Worm (Caenorhabditis elegans): Measurements from ENCODE around the gene srh-61.

srh-61 gene

DNA sequence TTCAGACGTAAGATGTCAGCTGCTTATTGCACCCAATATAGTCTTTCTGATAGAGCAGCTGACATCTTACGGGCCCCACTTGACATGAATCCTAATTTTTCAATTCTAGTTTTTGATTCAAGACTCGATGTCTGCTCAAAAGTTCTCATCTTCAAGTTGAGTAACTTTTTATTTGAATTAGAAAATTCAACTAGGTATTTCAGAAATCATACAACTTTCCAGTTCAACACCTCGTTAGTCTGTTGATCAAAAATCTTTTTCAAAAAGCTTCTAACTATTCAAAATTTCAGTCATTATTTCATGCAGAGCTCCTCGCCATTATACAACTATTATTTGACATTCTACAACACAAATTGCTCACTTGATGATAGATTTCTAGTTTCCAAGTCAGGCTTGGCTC, 4.3 kb downstream of the srh-61 start, which contains the start of gene srh-73:
Gene srh-73 (plus strand): TSS at position 301 of the 400 bp plus-strand sequence.
- no peak for TF ChIP-seq ref-1 (GFP tag; conservative IDR thresholded peaks at IDR 0.05)
- no peak for TF ChIP-seq T22C8.4 (GFP tag; IDR thresholded peaks at IDR 0.05)
- no peak for TF ChIP-seq klf-2 (GFP tag; conservative IDR thresholded peaks at IDR 0.05)
- no peak for TF ChIP-seq med-1 (GFP tag; optimal IDR thresholded peaks at IDR 0.05; ENCODE audit: insufficient read depth)
- no peak for TF ChIP-seq flt-1 (GFP tag; IDR thresholded peaks at IDR 0.05)

DNA sequence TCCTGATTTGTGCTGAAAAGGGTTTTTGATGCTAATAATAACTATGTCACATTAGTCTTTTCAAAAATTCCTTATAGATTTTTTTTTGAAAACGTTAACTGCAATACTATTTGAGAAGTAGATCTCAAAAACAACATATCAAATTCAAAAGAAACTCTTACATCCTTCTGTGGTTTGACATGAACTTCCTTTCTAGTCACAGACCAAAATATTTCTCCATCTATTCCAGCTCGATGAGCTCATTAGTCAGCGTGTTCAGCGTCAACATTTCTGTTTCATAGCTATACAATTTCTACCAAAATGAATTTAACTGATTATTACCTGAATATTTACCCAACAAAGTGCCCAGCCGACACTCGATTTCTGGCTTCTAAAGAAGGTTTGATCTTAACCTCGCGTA, 7.6 kb downstream of the srh-61 start, which contains the start of gene srh-67:
Gene srh-67 (plus strand): TSS at position 301 of the 400 bp plus-strand sequence.
- no peak for TF ChIP-seq med-1 (GFP tag; optimal IDR thresholded peaks at IDR 0.05; ENCODE audit: insufficient read depth)
- no peak for TF ChIP-seq cog-1 (tag; optimal IDR thresholded peaks at IDR 0.05)
- TF ChIP-seq tab-1 (GFP tag; IDR thresholded peaks at IDR 0.05) = no peak
- no peak for TF ChIP-seq ztf-29 (GFP tag; IDR thresholded peaks at IDR 0.05)
- no peak for TF ChIP-seq ztf-23 (GFP tag; IDR thresholded peaks at IDR 0.05)
- TF ChIP-seq flt-1 (GFP tag; IDR thresholded peaks at IDR 0.05) = no peak
- no peak for TF ChIP-seq klf-2 (GFP tag; conservative IDR thresholded peaks at IDR 0.05)
- TF ChIP-seq T22C8.4 (GFP tag; IDR thresholded peaks at IDR 0.05) = no peak
- TF ChIP-seq ref-1 (GFP tag; conservative IDR thresholded peaks at IDR 0.05) = no peak

DNA sequence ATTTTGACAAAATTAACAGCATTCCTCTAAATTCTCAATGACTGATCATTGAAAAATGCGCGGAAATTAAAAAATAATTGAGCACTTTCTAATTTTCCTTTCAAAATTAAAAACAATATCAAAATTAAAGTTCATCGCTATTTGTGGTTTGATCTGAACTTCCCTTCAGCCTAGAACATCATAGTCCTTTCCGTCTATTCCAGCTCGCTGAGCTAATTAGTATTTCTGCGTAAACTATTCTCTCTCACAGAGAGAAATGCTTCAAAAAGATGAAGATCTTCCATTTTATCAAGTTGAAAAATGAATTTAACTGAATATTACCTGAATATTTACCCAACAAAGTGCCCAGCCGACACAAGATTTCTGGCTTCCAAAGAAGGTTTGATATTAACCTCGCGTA, 9.2 kb downstream of the srh-61 start, which contains the start of gene srh-68:
Gene srh-68 (plus strand): TSS at position 301 of the 400 bp plus-strand sequence.
- TF ChIP-seq ztf-29 (GFP tag; IDR thresholded peaks at IDR 0.05) = no peak
- TF ChIP-seq ref-1 (GFP tag; conservative IDR thresholded peaks at IDR 0.05) = no peak

DNA sequence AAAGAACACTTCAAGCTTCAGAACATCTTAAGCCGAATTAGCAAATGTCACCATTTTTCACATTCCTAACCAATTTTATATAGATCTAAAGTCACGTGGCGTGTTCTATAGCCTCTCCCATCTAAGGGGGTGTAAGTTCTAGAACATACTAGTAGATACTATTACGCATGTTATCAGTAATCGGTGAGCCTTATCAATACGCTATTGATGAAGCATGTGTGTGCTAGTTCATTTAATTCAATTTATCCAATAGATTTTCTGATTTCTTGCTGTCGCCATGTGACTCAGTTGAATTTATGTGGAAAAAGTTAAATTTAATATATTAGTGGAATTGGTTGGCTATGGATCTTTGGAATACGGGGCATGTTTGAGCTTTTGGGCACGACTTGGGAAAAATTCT, 9.7 kb downstream of the srh-61 start:
- TF ChIP-seq ztf-23 (GFP tag; IDR thresholded peaks at IDR 0.05) (no peak), ztf-29 (GFP tag; IDR thresholded peaks at IDR 0.05) (no peak), ref-1 (GFP tag; conservative IDR thresholded peaks at IDR 0.05) (no peak), tab-1 (GFP tag; IDR thresholded peaks at IDR 0.05) (no peak), cog-1 (tag; optimal IDR thresholded peaks at IDR 0.05) (no peak), klf-2 (GFP tag; conservative IDR thresholded peaks at IDR 0.05) (no peak), med-1 (GFP tag; optimal IDR thresholded peaks at IDR 0.05; ENCODE audit: insufficient read depth) (no peak), flt-1 (GFP tag; IDR thresholded peaks at IDR 0.05) (no peak), T22C8.4 (GFP tag; IDR thresholded peaks at IDR 0.05) (no peak)

DNA sequence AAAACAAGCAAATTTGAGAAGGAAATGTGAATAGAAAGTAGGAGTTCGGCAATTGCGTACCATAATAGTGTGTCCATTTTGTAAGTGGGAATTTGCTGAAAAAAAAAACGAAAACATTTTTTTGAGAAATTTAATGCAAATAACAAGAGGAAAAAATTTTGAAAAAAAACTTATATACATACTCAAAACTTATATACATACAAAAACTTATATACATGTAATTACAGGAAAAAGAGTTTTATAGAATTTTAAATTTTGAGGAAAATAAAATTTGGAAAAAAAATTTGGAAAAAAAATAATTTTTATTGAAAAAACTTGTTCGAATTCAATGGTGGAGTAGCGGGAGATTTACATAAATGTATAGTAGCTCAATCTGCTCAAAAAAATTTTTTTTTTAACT, 13.4 kb downstream of the srh-61 start, which contains the start of gene ador-1:
Gene ador-1 (minus strand): TSS at position 101 of the 400 bp plus-strand sequence.
- TF ChIP-seq T22C8.4 (GFP tag; IDR thresholded peaks at IDR 0.05) (no peak), tab-1 (GFP tag; IDR thresholded peaks at IDR 0.05) (no peak), ref-1 (GFP tag; conservative IDR thresholded peaks at IDR 0.05) (no peak), ztf-23 (GFP tag; IDR thresholded peaks at IDR 0.05) (no peak), flt-1 (GFP tag; IDR thresholded peaks at IDR 0.05) (no peak), ztf-29 (GFP tag; IDR thresholded peaks at IDR 0.05) (no peak), cog-1 (tag; optimal IDR thresholded peaks at IDR 0.05) (no peak), klf-2 (GFP tag; conservative IDR thresholded peaks at IDR 0.05) (no peak), med-1 (GFP tag; optimal IDR thresholded peaks at IDR 0.05; ENCODE audit: insufficient read depth) (no peak)

DNA sequence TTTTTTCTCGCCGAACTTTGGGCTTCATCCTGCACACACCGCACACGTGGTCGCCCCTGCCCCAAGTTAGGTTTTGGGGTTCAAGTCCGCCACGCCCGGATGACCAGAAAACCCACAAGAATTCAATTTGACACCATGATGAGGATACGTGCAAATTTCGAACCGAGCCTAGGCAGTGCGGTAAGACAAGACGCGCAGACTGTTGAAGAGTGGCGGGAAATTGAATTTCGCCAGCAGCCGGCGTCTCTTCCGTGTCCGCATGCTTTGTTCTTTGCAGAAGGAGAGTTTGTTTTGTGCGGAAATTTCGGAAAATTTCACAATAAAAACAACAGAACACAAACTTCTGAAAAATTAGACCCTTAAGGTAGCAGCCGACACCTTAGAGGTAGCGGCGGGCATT, 16.2 kb downstream of the srh-61 start:
- TF ChIP-seq flt-1 (GFP tag; IDR thresholded peaks at IDR 0.05) (no peak), ztf-29 (GFP tag; IDR thresholded peaks at IDR 0.05) (no peak), tab-1 (GFP tag; IDR thresholded peaks at IDR 0.05) (no peak), med-1 (GFP tag; optimal IDR thresholded peaks at IDR 0.05; ENCODE audit: insufficient read depth) (no peak)

DNA sequence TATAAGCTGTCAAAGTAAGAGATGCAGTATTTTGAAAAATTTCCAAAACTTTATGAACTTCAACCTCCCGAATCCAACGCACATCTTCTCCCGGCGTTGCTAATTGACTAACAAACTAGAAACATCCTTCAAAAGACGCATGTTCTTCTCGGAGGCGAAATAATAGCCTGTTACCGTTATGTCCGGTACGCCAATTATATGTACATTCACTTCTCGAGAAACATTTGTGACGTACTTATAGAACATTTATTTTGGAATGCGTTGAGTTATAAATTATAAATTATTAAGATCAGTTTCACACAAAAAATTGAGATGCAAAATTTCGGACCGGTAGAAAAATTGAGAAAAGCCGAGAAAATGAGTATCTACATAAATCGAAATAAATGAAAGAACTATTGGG, 19.2 kb downstream of the srh-61 start, which contains the start of gene T21B4.3:
Gene T21B4.3 (minus strand): TSS at position 101 of the 400 bp plus-strand sequence.
- TF ChIP-seq flt-1 (GFP tag; IDR thresholded peaks at IDR 0.05) = no peak
- no peak for TF ChIP-seq ref-1 (GFP tag; conservative IDR thresholded peaks at IDR 0.05)

DNA sequence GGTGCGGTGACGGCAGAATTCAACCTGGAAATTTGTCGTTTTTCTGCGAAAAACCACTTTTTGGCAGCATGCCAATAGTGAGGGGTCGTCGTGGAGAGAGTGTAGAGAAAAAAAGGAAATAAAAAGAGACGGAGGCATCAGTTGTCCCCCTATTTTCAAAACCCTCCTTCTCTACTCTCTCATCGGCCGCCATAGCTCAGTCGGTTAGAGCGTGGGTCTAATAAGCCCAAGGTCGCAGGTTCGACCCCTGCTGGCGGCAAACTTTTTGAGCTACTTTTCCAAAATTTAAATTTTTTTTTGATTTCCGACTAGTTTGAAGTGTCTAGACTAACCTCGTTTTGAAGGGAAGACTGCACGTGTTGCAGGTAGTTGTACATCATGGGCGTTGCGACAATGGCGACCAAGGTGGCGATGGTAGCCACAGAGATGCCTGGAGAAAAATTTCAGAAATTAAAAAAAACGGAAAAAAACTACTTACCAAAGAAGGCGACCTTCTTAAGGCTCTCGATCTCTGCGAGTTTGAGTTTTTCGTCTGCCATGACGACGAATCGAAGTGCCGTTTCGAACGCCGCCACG, 21.6 kb downstream of the srh-61 start, which contains the start of gene col-85:
Gene col-85 (minus strand): TSS at position 540 of the 576 bp plus-strand sequence.
- TF ChIP-seq cog-1 (tag; optimal IDR thresholded peaks at IDR 0.05) (peak; percentile 83), ztf-29 (GFP tag; IDR thresholded peaks at IDR 0.05) (peak; percentile 100), med-1 (GFP tag; optimal IDR thresholded peaks at IDR 0.05; ENCODE audit: insufficient read depth) (peak; percentile 73), tab-1 (GFP tag; IDR thresholded peaks at IDR 0.05) (peak; percentile 98), ztf-23 (GFP tag; IDR thresholded peaks at IDR 0.05) (peak; percentile 98), klf-2 (GFP tag; conservative IDR thresholded peaks at IDR 0.05) (peak; percentile 98), ref-1 (GFP tag; conservative IDR thresholded peaks at IDR 0.05) (peak; percentile 88), flt-1 (GFP tag; IDR thresholded peaks at IDR 0.05) (peak; percentile 97), T22C8.4 (GFP tag; IDR thresholded peaks at IDR 0.05) (peak; percentile 96)

DNA sequence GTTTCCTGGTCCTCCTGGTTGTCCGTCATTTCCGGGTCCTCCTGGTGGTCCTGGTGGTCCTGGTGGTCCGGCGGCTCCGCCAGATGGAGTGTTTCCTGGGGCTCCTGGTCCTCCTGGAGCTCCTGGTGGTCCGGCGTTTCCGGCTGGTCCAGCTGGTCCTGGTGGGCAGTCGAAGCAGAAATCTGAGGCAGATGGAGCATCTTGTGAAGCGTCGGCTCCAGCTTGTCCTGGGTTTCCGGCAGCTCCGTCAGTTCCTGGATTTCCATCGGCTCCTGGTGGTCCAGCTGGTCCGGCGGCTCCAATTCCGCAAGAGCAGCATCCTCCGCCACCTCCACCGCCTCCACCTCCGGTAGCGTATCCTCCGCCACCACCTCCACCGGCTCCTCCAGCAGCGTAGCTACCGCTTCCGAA, 22.1 kb downstream of the srh-61 start:
- TF ChIP-seq klf-2 (GFP tag; conservative IDR thresholded peaks at IDR 0.05) (no peak), med-1 (GFP tag; optimal IDR thresholded peaks at IDR 0.05; ENCODE audit: insufficient read depth) (no peak), tab-1 (GFP tag; IDR thresholded peaks at IDR 0.05) (no peak)

DNA sequence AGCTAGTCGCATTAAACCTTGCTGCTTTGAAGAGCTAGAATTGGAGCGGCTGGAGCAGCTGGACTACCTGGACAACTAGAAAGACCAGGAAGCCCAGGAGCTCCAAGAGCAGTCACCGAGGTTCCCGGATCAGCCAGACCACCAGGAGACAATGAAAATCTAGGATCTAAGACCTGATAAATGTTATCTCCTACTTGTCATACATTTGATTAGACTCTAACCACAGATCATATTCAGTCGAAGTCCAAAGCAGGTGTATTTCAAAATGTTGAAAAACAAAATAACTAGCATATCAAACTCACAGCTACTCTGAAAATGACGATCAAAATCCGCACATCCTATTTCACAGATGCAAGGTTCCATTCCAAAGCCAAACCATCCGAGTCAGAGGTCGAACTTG, 24.3 kb downstream of the srh-61 start, which contains the start of gene srz-6:
Gene srz-6 (plus strand): TSS at position 301 of the 400 bp plus-strand sequence.
- no peak for TF ChIP-seq T22C8.4 (GFP tag; IDR thresholded peaks at IDR 0.05)
- TF ChIP-seq flt-1 (GFP tag; IDR thresholded peaks at IDR 0.05) = no peak
- no peak for TF ChIP-seq ztf-23 (GFP tag; IDR thresholded peaks at IDR 0.05)
- TF ChIP-seq ref-1 (GFP tag; conservative IDR thresholded peaks at IDR 0.05) = no peak
- no peak for TF ChIP-seq cog-1 (tag; optimal IDR thresholded peaks at IDR 0.05)
- no peak for TF ChIP-seq tab-1 (GFP tag; IDR thresholded peaks at IDR 0.05)
- no peak for TF ChIP-seq ztf-29 (GFP tag; IDR thresholded peaks at IDR 0.05)
- no peak for TF ChIP-seq klf-2 (GFP tag; conservative IDR thresholded peaks at IDR 0.05)
- TF ChIP-seq med-1 (GFP tag; optimal IDR thresholded peaks at IDR 0.05; ENCODE audit: insufficient read depth) = no peak
